Worm (Caenorhabditis elegans) whole organism, young adult: Measurements from ENCODE around the gene Y4C6B.1.

ENCODE experiments used
- chd-7 ChIP-seq: sonication (generic microtip); optimal IDR thresholded peaks from 2 replicates; lab custom pipeline; 2016; ENCODE audit warnings: mild to moderate bottlenecking, missing genetic modification characterization, moderate library complexity, missing compliant biosample characterization
- hlh-12 ChIP-seq: sonication (generic microtip); optimal IDR thresholded peaks from 2 replicates; lab custom pipeline; 2016; ENCODE audit warnings: missing genetic modification characterization, missing compliant biosample characterization
- sptf-2 ChIP-seq: fragments of 200-800 bp; sonication (Bioruptor generic); optimal IDR thresholded peaks from 2 replicates; lab custom pipeline; 2018; ENCODE audit warnings: mild to moderate bottlenecking, missing genetic modification characterization, missing compliant biosample characterization
- unc-62 ChIP-seq: fragments of 150-350 bp; optimal IDR thresholded peaks from 2 replicates; lab custom pipeline; 2014; ENCODE audit warnings: missing biosample characterization, missing genetic modification reagents, missing genetic modification characterization
- ztf-28 ChIP-seq: fragments of 200-800 bp; sonication (Bioruptor generic); IDR thresholded peaks from 2 replicates; pipeline ENCODE4 v1.3.6; 2022; ENCODE audit warnings: missing genetic modification reagents, missing genetic modification characterization, missing compliant biosample characterization

- TF ChIP-seq unc-62 (GFP tag; lab: Kevin White, UChicago): no peak
- no peak for TF ChIP-seq hlh-12
- TF ChIP-seq chd-7: peak; percentile 15
- no peak for TF ChIP-seq sptf-2 (GFP tag; lab: Kevin White, UChicago)
- TF ChIP-seq ztf-28 (GFP tag; lab: Robert Waterston, UW): no peak
These were observed 35.7 kb downstream of the Y4C6B.1 start for ce11 chrIV:5389951-5390350.
